Worm (Caenorhabditis elegans) whole organism, young adult: ENCODE data around the gene C47G2.4.

Experiments used
- B0019.2 ChIP-seq: fragments of 200-800 bp; sonication (Bioruptor generic); conservative IDR thresholded peaks from 2 replicates; pipeline ENCODE4 v1.3.6; 2022; ENCODE audit warnings: missing genetic modification reagents, missing genetic modification characterization, missing compliant biosample characterization
- C06A6.2 ChIP-seq: fragments of 200-800 bp; sonication (Bioruptor generic); conservative IDR thresholded peaks from 2 replicates; pipeline ENCODE4 v1.3.6; 2022; ENCODE audit warnings: missing genetic modification characterization, missing compliant biosample characterization
- C17E4.6 ChIP-seq: fragments of 200-800 bp; sonication (Bioruptor generic); IDR thresholded peaks from 2 replicates; pipeline ENCODE4 v1.3.6; 2022; ENCODE audit warnings: missing genetic modification reagents, missing genetic modification characterization, missing compliant biosample characterization
- F10E7.11 ChIP-seq: sonication (generic microtip); optimal IDR thresholded peaks from 2 replicates; lab custom pipeline; 2017; ENCODE audit warnings: mild to moderate bottlenecking, missing genetic modification characterization, moderate library complexity, missing compliant biosample characterization
- F39B2.1 ChIP-seq: fragments of 200-800 bp; sonication (Bioruptor generic); IDR thresholded peaks from 2 replicates; pipeline ENCODE4 v1.3.6; 2022; ENCODE audit warnings: missing genetic modification reagents, missing genetic modification characterization, missing compliant biosample characterization
- F49E8.2 ChIP-seq: sonication (generic microtip); optimal IDR thresholded peaks from 3 replicates; lab custom pipeline; 2017; ENCODE audit warnings: missing genetic modification characterization, mild to moderate bottlenecking, missing compliant biosample characterization, antibody characterized with exemption, moderate library complexity; ENCODE audit not compliant: insufficient read depth
- F55B11.4 ChIP-seq: sonication (generic microtip); optimal IDR thresholded peaks from 2 replicates; lab custom pipeline; 2016; ENCODE audit warnings: missing compliant biosample characterization, missing genetic modification characterization, borderline replicate concordance; ENCODE audit not compliant: insufficient read depth
- F57C9.4 ChIP-seq: sonication (generic microtip); optimal IDR thresholded peaks from 2 replicates; lab custom pipeline; 2017; ENCODE audit warnings: mild to moderate bottlenecking, missing genetic modification characterization, missing compliant biosample characterization
- K11D2.4 ChIP-seq: fragments of 200-800 bp; sonication (Bioruptor generic); IDR thresholded peaks from 2 replicates; pipeline ENCODE4 v1.3.6; 2022; ENCODE audit warnings: missing genetic modification reagents, missing genetic modification characterization, missing compliant biosample characterization
- K12H6.12 ChIP-seq: fragments of 200-800 bp; sonication (Bioruptor generic); optimal IDR thresholded peaks from 2 replicates; lab custom pipeline; 2018; ENCODE audit warnings: mild to moderate bottlenecking, missing genetic modification characterization, missing compliant biosample characterization
- T07F8.4 ChIP-seq: sonication (generic microtip); optimal IDR thresholded peaks from 2 replicates; lab custom pipeline; 2016; ENCODE audit warnings: mild to moderate bottlenecking, missing genetic modification characterization, moderate library complexity, missing compliant biosample characterization
- Y53F4B.3 ChIP-seq: fragments of 200-800 bp; sonication (Bioruptor generic); IDR thresholded peaks from 2 replicates; pipeline ENCODE4 v1.3.6; 2022; ENCODE audit warnings: missing genetic modification reagents, missing genetic modification characterization, missing compliant biosample characterization
- Y95B8A.8 ChIP-seq: fragments of 200-800 bp; sonication (Bioruptor generic); IDR thresholded peaks from 2 replicates; pipeline ENCODE4 v1.3.6; 2022; ENCODE audit warnings: missing genetic modification reagents, missing genetic modification characterization, missing compliant biosample characterization
- ZK185.1 ChIP-seq: sonication (generic microtip); optimal IDR thresholded peaks from 2 replicates; lab custom pipeline; 2016; ENCODE audit warnings: mild to moderate bottlenecking, missing genetic modification characterization, missing compliant biosample characterization; ENCODE audit not compliant: poor library complexity, severe bottlenecking
- akir-1 ChIP-seq: fragments of 200-800 bp; sonication (Bioruptor generic); optimal IDR thresholded peaks from 2 replicates; lab custom pipeline; 2018; ENCODE audit warnings: mild to moderate bottlenecking, missing genetic modification characterization, moderate library complexity, missing compliant biosample characterization
- aptf-2 ChIP-seq: fragments of 200-800 bp; sonication (Bioruptor generic); conservative IDR thresholded peaks from 2 replicates; pipeline ENCODE4 v1.3.6; 2022; ENCODE audit warnings: missing genetic modification reagents, missing genetic modification characterization, missing compliant biosample characterization
- bed-1 ChIP-seq: fragments of 200-800 bp; sonication (Bioruptor generic); IDR thresholded peaks from 2 replicates; pipeline ENCODE4 v1.3.6; 2022; ENCODE audit warnings: missing genetic modification reagents, missing genetic modification characterization, missing compliant biosample characterization
- ceh-27 ChIP-seq: fragments of 200-800 bp; sonication (Bioruptor generic); optimal IDR thresholded peaks from 2 replicates; lab custom pipeline; 2018; ENCODE audit warnings: mild to moderate bottlenecking, missing genetic modification characterization, moderate library complexity, missing compliant biosample characterization
- ceh-40 ChIP-seq: fragments of 200-800 bp; sonication (Bioruptor generic); IDR thresholded peaks from 2 replicates; pipeline ENCODE4 v1.3.6; 2022; ENCODE audit warnings: missing genetic modification characterization, missing compliant biosample characterization
- ceh-58 ChIP-seq: fragments of 200-800 bp; sonication (Bioruptor generic); IDR thresholded peaks from 2 replicates; pipeline ENCODE4 v1.3.6; 2022; ENCODE audit warnings: missing genetic modification characterization, missing compliant biosample characterization
- dox-1 ChIP-seq: fragments of 200-800 bp; sonication (Bioruptor generic); IDR thresholded peaks from 2 replicates; pipeline ENCODE4 v1.3.6; 2022; ENCODE audit warnings: missing genetic modification reagents, missing genetic modification characterization, missing compliant biosample characterization
- dpff-1 ChIP-seq: sonication (generic microtip); optimal IDR thresholded peaks from 2 replicates; lab custom pipeline; 2017; ENCODE audit warnings: mild to moderate bottlenecking, missing genetic modification characterization, missing compliant biosample characterization
- dpl-1 ChIP-seq: fragments of 150-350 bp; optimal IDR thresholded peaks from 2 replicates; lab custom pipeline; 2014; ENCODE audit warnings: missing biosample characterization, missing genetic modification reagents, missing genetic modification characterization
- efl-1 ChIP-seq: fragments of 150-350 bp; optimal IDR thresholded peaks from 2 replicates; lab custom pipeline; 2014; ENCODE audit warnings: missing biosample characterization, missing genetic modification reagents, missing genetic modification characterization
- hlh-26 ChIP-seq: fragments of 200-800 bp; sonication (Bioruptor generic); conservative IDR thresholded peaks from 2 replicates; pipeline ENCODE4 v1.3.6; 2022; ENCODE audit warnings: missing genetic modification reagents, missing genetic modification characterization, missing compliant biosample characterization
- hrde-1 ChIP-seq: sonication (generic microtip); optimal IDR thresholded peaks from 2 replicates; lab custom pipeline; 2016; ENCODE audit warnings: missing genetic modification characterization, mild to moderate bottlenecking, missing compliant biosample characterization, moderate library complexity, missing genotype, missing genetic modification reagents, borderline replicate concordance
- lin-54 ChIP-seq: fragments of 200-800 bp; sonication (Bioruptor generic); optimal IDR thresholded peaks from 2 replicates; lab custom pipeline; 2018; ENCODE audit warnings: mild to moderate bottlenecking, missing genetic modification characterization, missing compliant biosample characterization
- lir-1 ChIP-seq: fragments of 200-800 bp; sonication (Bioruptor generic); conservative IDR thresholded peaks from 2 replicates; pipeline ENCODE4 v1.3.6; 2022; ENCODE audit warnings: missing genetic modification reagents, missing genetic modification characterization, missing compliant biosample characterization
- lsl-1 ChIP-seq: fragments of 200-800 bp; sonication (Bioruptor generic); optimal IDR thresholded peaks from 2 replicates; lab custom pipeline; 2018; ENCODE audit warnings: mild to moderate bottlenecking, missing genetic modification characterization, moderate library complexity, missing compliant biosample characterization
- madf-6 ChIP-seq: fragments of 200-800 bp; sonication (Bioruptor generic); IDR thresholded peaks from 2 replicates; pipeline ENCODE4 v1.3.6; 2022; ENCODE audit warnings: missing genetic modification reagents, missing genetic modification characterization, missing compliant biosample characterization
- madf-8 ChIP-seq: fragments of 200-800 bp; sonication (Bioruptor generic); conservative IDR thresholded peaks from 2 replicates; pipeline ENCODE4 v1.3.6; 2022; ENCODE audit warnings: missing genetic modification reagents, missing genetic modification characterization, missing compliant biosample characterization
- mcd-1 ChIP-seq: fragments of 200-800 bp; sonication (Bioruptor generic); IDR thresholded peaks from 2 replicates; pipeline ENCODE4 v1.3.6; 2022; ENCODE audit warnings: missing genetic modification reagents, missing genetic modification characterization, missing compliant biosample characterization
- mxl-1 ChIP-seq: sonication (generic microtip); optimal IDR thresholded peaks from 2 replicates; lab custom pipeline; 2016; ENCODE audit warnings: missing genetic modification characterization, missing compliant biosample characterization
- nfya-2 ChIP-seq: fragments of 200-800 bp; sonication (Bioruptor generic); IDR thresholded peaks from 2 replicates; pipeline ENCODE4 v1.3.6; 2022; ENCODE audit warnings: missing genetic modification reagents, missing genetic modification characterization, missing compliant biosample characterization
- nfyb-1 ChIP-seq: fragments of 200-800 bp; sonication (Bioruptor generic); IDR thresholded peaks from 2 replicates; pipeline ENCODE4 v1.3.6; 2022; ENCODE audit warnings: missing genetic modification reagents, missing genetic modification characterization, missing compliant biosample characterization
- nhr-179 ChIP-seq: sonication (generic microtip); optimal IDR thresholded peaks from 2 replicates; lab custom pipeline; 2016; ENCODE audit warnings: mild to moderate bottlenecking, missing genetic modification characterization, missing compliant biosample characterization
- nhr-27 ChIP-seq: fragments of 200-800 bp; sonication (Bioruptor generic); optimal IDR thresholded peaks from 2 replicates; lab custom pipeline; 2018; ENCODE audit warnings: mild to moderate bottlenecking, missing genetic modification characterization, moderate library complexity, missing compliant biosample characterization
- nhr-80 ChIP-seq: sonication (generic microtip); optimal IDR thresholded peaks from 2 replicates; lab custom pipeline; 2016; ENCODE audit warnings: missing genetic modification characterization, missing compliant biosample characterization
- pha-4 ChIP-seq: fragments of 150-350 bp; sonication (generic microtip); optimal IDR thresholded peaks from 2 replicates; lab custom pipeline; 2014; ENCODE audit warnings: missing biosample characterization, missing genetic modification reagents, missing genetic modification characterization
- repo-1 ChIP-seq: sonication (generic microtip); optimal IDR thresholded peaks from 2 replicates; lab custom pipeline; 2017; ENCODE audit warnings: mild to moderate bottlenecking, missing genetic modification characterization, missing compliant biosample characterization
- sdz-38 ChIP-seq: sonication (generic microtip); optimal IDR thresholded peaks from 2 replicates; lab custom pipeline; 2016; ENCODE audit warnings: missing genotype, missing genetic modification characterization, missing compliant biosample characterization
- snpc-1.1 ChIP-seq: sonication (generic microtip); optimal IDR thresholded peaks from 2 replicates; lab custom pipeline; 2017; ENCODE audit warnings: missing genetic modification characterization, mild to moderate bottlenecking, missing compliant biosample characterization, antibody characterized with exemption, moderate library complexity, missing genotype, missing genetic modification reagents; ENCODE audit not compliant: insufficient read depth
- snpc-4 ChIP-seq, 5 experiments: fragments of 150-350 bp in 1 of 5; sonication (generic microtip) in 4 of 5; optimal IDR thresholded peaks; 2 replicates each; lab custom pipeline; 2014 to 2018; ENCODE audit warnings: missing genetic modification characterization in 5 of 5, missing biosample characterization in 3 of 5, antibody characterized with exemption in 2 of 5, mild to moderate bottlenecking in 2 of 5, missing compliant biosample characterization in 2 of 5, missing genotype in 2 of 5, moderate library complexity in 2 of 5, missing genetic modification reagents in 1 of 5
- somi-1 ChIP-seq: fragments of 200-800 bp; sonication (Bioruptor generic); optimal IDR thresholded peaks from 2 replicates; lab custom pipeline; 2018; ENCODE audit warnings: mild to moderate bottlenecking, missing genetic modification characterization, missing compliant biosample characterization
- unc-130 ChIP-seq: sonication (generic microtip); optimal IDR thresholded peaks from 2 replicates; lab custom pipeline; 2016; ENCODE audit warnings: missing genetic modification reagents, missing genetic modification characterization, missing compliant biosample characterization
- xnd-1 ChIP-seq: sonication (generic microtip); optimal IDR thresholded peaks from 2 replicates; lab custom pipeline; 2016; ENCODE audit warnings: missing genotype, missing genetic modification reagents, missing genetic modification characterization, missing compliant biosample characterization
- ztf-3 ChIP-seq: fragments of 200-800 bp; sonication (Bioruptor generic); optimal IDR thresholded peaks from 2 replicates; lab custom pipeline; 2018; ENCODE audit warnings: mild to moderate bottlenecking, missing genetic modification characterization, missing compliant biosample characterization

The C47G2.4 gene

DNA sequence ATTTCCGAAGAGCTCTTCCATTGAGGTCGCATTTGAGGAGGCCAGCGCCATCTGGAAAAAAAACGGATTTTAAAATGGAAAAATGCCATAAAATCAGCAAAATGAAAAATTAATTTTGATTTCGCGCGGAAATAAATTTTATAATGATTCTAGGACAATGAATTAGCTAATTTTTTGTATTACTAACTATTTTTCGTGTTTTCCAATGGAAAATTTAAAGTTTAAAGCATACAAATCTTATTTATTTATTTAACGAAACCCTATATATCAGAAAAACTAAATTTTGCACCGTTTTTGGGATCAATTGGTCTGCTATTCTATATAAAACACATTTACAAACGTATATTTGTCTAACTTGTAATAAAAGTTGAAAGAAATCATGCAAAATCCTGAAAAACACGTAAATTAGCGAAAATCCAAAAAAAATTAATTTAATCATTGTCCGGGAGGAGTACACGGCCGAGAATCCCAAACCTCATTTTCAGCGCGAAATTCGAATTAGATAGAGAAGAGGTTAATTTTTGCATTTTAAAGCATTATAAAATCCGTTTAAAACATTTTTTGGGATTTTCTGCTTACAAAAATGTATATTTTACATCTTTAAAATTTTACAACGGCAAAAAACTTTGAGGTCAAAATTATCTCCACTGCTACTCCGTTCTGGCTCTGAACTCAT lies 3.2 kb downstream of the C47G2.4 start, which contains the start of gene C47G2.3 (continued):
- TF ChIP-seq mcd-1 (GFP tag; lab: Robert Waterston, UW): peak; percentile 66
- TF ChIP-seq aptf-2 (GFP tag; lab: Robert Waterston, UW): no peak
- TF ChIP-seq efl-1 (GFP tag; lab: Kevin White, UChicago): peak; percentile 55
- TF ChIP-seq dpff-1: no peak
- TF ChIP-seq K12H6.12 (tag; lab: Kevin White, UChicago): no peak
- TF ChIP-seq akir-1 (GFP tag; lab: Kevin White, UChicago): no peak
- no peak for TF ChIP-seq F55B11.4 (tag; lab: Kevin White, UChicago)
- TF ChIP-seq snpc-4 (GFP tag; optimal IDR thresholded peaks at IDR 0.05; lab: Kevin White, UChicago): peak; percentile 25
- peak in 2 of 4 experiments; percentile 45 to 49 for TF ChIP-seq snpc-4 (tag; optimal IDR thresholded peaks at IDR 0.05; lab: Kevin White, UChicago)
- no peak for TF ChIP-seq C17E4.6 (GFP tag; lab: Robert Waterston, UW)
- TF ChIP-seq ceh-27: peak; percentile 24
- TF ChIP-seq pha-4 (tag; lab: Kevin White, UChicago): no peak
- no peak for TF ChIP-seq T07F8.4 (tag; lab: Kevin White, UChicago)
- TF ChIP-seq lir-1: 0 out of 2 replicates have a peak, but pooled peaks have one; percentile 27
- TF ChIP-seq F10E7.11 (tag; lab: Kevin White, UChicago): no peak
- peak; percentile 25 for TF ChIP-seq dpl-1 (GFP tag; lab: Kevin White, UChicago)
- TF ChIP-seq lin-54 (GFP tag; lab: Kevin White, UChicago): peak; percentile 86
- TF ChIP-seq hlh-26 (GFP tag; lab: Robert Waterston, UW): no peak
- no peak for TF ChIP-seq Y95B8A.8 (GFP tag; lab: Robert Waterston, UW)
- no peak for TF ChIP-seq nhr-80 (tag; lab: Kevin White, UChicago)
- no peak for TF ChIP-seq nfyb-1 (GFP tag; lab: Robert Waterston, UW)
- no peak for TF ChIP-seq K11D2.4 (GFP tag; lab: Robert Waterston, UW)
- TF ChIP-seq xnd-1 (tag; lab: Kevin White, UChicago): peak; percentile 42
- no peak for TF ChIP-seq somi-1
- no peak for TF ChIP-seq nhr-27
- TF ChIP-seq B0019.2 (GFP tag; lab: Robert Waterston, UW): no peak
- TF ChIP-seq F39B2.1 (GFP tag; lab: Robert Waterston, UW): 0 out of 2 replicates have a peak, but pooled peaks have one; percentile 3
- no peak for TF ChIP-seq ceh-40 (GFP tag; lab: Robert Waterston, UW)
- peak; percentile 74 for TF ChIP-seq madf-6 (GFP tag; lab: Robert Waterston, UW)
- no peak for TF ChIP-seq nfya-2
- peak; percentile 25 for TF ChIP-seq madf-8 (GFP tag; lab: Robert Waterston, UW)
- no peak for TF ChIP-seq repo-1 (tag; lab: Kevin White, UChicago)
- TF ChIP-seq sdz-38 (tag; lab: Kevin White, UChicago): no peak
- TF ChIP-seq F49E8.2 (tag; lab: Kevin White, UChicago): no peak
- TF ChIP-seq C06A6.2 (GFP tag; lab: Robert Waterston, UW): no peak
- no peak for TF ChIP-seq ceh-58 (GFP tag; lab: Robert Waterston, UW)
- TF ChIP-seq dox-1 (GFP tag; lab: Robert Waterston, UW): peak; percentile 31; the same call in 1 of the 2 replicates
- TF ChIP-seq bed-1: no peak
- peak; percentile 49 for TF ChIP-seq lsl-1 (GFP tag; lab: Kevin White, UChicago)
- TF ChIP-seq hrde-1: peak; percentile 69
- no peak for TF ChIP-seq snpc-1.1 (tag; lab: Kevin White, UChicago)
- TF ChIP-seq ztf-3 (GFP tag; lab: Kevin White, UChicago): no peak
- TF ChIP-seq ZK185.1 (tag; lab: Kevin White, UChicago): peak; percentile 77
- peak; percentile 72 for TF ChIP-seq unc-130 (GFP tag; lab: Kevin White, UChicago)
- TF ChIP-seq mxl-1 (tag; lab: Kevin White, UChicago): no peak
- no peak for TF ChIP-seq nhr-179 (tag; lab: Kevin White, UChicago)
- no peak for TF ChIP-seq F57C9.4 (tag; lab: Kevin White, UChicago)
- no peak for TF ChIP-seq Y53F4B.3 (GFP tag; lab: Robert Waterston, UW)
